Fruit fly (Drosophila melanogaster): ENCODE measurements around the gene ndl.
A peak's percentile ranks its signal among the peaks of the same experiment; 100 is the strongest.

The ndl gene

dm6 chr3L:6552968-6553402 is 50.2 kb downstream of the ndl start (continued):
- peak; percentile 62 for TF ChIP-seq wek (GFP tag; optimal IDR thresholded peaks at IDR 0.05)
- TF ChIP-seq danr (GFP tag; IDR thresholded peaks at IDR 0.05) = peak; percentile 38; the same call in 1 of the 2 replicates
- TF ChIP-seq CG16779 (GFP tag; IDR thresholded peaks at IDR 0.05) = peak; percentile 73; the same call in 1 of the 2 replicates
- peak; percentile 28 for TF ChIP-seq NC2β (GFP tag; optimal IDR thresholded peaks at IDR 0.05)
- TF ChIP-seq HLH54F (GFP tag; optimal IDR thresholded peaks at IDR 0.05) = peak; percentile 66
- no peak for TF ChIP-seq Lim3 (GFP tag; IDR thresholded peaks at IDR 0.05)
- TF ChIP-seq pzg (GFP tag; optimal IDR thresholded peaks at IDR 0.05) = no peak
- no peak for TF ChIP-seq lov (optimal IDR thresholded peaks at IDR 0.05)
- peak; percentile 76; the same call in 1 of the 3 replicates for TF ChIP-seq lov (GFP tag; IDR thresholded peaks at IDR 0.05)
- TF ChIP-seq Sin3A (optimal IDR thresholded peaks at IDR 0.05) = no peak
- peak; percentile 88 for TF ChIP-seq CG7556 (GFP tag; optimal IDR thresholded peaks at IDR 0.05)
- peak; percentile 51 for TF ChIP-seq CG7928 (GFP tag; optimal IDR thresholded peaks at IDR 0.05)
- peak; percentile 89 for TF ChIP-seq CoRest (tag; optimal IDR thresholded peaks at IDR 0.05)
- peak; percentile 53; the same call in 1 of the 2 replicates for TF ChIP-seq CG11696 (GFP tag; IDR thresholded peaks at IDR 0.05)
- peak; percentile 64 for TF ChIP-seq fu2 (GFP tag; optimal IDR thresholded peaks at IDR 0.05)
- peak; percentile 27; the same call in 1 of the 2 replicates for TF ChIP-seq ham (GFP tag; IDR thresholded peaks at IDR 0.05)
- peak; percentile 27; the same call in 1 of the 2 replicates for TF ChIP-seq sim (GFP tag; IDR thresholded peaks at IDR 0.05)
- no peak for TF ChIP-seq luna (GFP tag; optimal IDR thresholded peaks at IDR 0.05)
- peak; percentile 67; the same call in 2 of the 3 replicates for TF ChIP-seq ase (GFP tag; IDR thresholded peaks at IDR 0.05)
- peak; percentile 70 for TF ChIP-seq ERR (GFP tag; optimal IDR thresholded peaks at IDR 0.05)
- TF ChIP-seq gcm2 (GFP tag; optimal IDR thresholded peaks at IDR 0.05) = peak; percentile 81
- TF ChIP-seq Six4 (GFP tag; optimal IDR thresholded peaks at IDR 0.05) = peak; percentile 73
- TF ChIP-seq Elba2 (GFP tag; optimal IDR thresholded peaks at IDR 0.05) = no peak
- no peak for TF ChIP-seq hkb (optimal IDR thresholded peaks at IDR 0.05)
- peak; percentile 86 for TF ChIP-seq hkb (GFP tag; IDR thresholded peaks at IDR 0.05)
- peak; percentile 79 for TF ChIP-seq phol (tag; optimal IDR thresholded peaks at IDR 0.05)
- TF ChIP-seq H2.0 (GFP tag; IDR thresholded peaks at IDR 0.05) = peak; percentile 82
- peak; percentile 61; the same call in 1 of the 2 replicates for TF ChIP-seq bowl (GFP tag; IDR thresholded peaks at IDR 0.05)
- peak; percentile 86 for TF ChIP-seq CG8924 (tag; optimal IDR thresholded peaks at IDR 0.05)
- TF ChIP-seq gt (GFP tag; IDR thresholded peaks at IDR 0.05) = 0 out of 2 replicates have a peak, but pooled peaks have one; percentile 26
- TF ChIP-seq so (GFP tag; IDR thresholded peaks at IDR 0.05) = peak; percentile 85

dm6 chr3L:6552420-6552819 is 50.7 kb downstream of the ndl start:
- TF ChIP-seq Abd-B (GFP tag; optimal IDR thresholded peaks at IDR 0.05) (no peak), zen2 (GFP tag; IDR thresholded peaks at IDR 0.05; ENCODE audit: partially characterized antibody) (no peak), CG11085 (GFP tag; IDR thresholded peaks at IDR 0.05) (no peak), CG17829 (tag; optimal IDR thresholded peaks at IDR 0.05) (no peak), br (optimal IDR thresholded peaks at IDR 0.05) (no peak), grn (GFP tag; optimal IDR thresholded peaks at IDR 0.05) (peak; percentile 3), kni (GFP tag; optimal IDR thresholded peaks at IDR 0.05) (no peak), Adf1 (GFP tag; IDR thresholded peaks at IDR 0.05) (no peak), Doc3 (GFP tag; IDR thresholded peaks at IDR 0.05; ENCODE audit: partially characterized antibody) (no peak), CG14710 (tag; optimal IDR thresholded peaks at IDR 0.05) (no peak), gcm2 (GFP tag; optimal IDR thresholded peaks at IDR 0.05) (no peak), Trl (optimal IDR thresholded peaks at IDR 0.05) (peak; percentile 52 to 62), Trl (GFP tag; optimal IDR thresholded peaks at IDR 0.05) (no peak), jumu (GFP tag; optimal IDR thresholded peaks at IDR 0.05) (no peak), Mrtf (GFP tag; IDR thresholded peaks at IDR 0.05) (no peak), Hr3 (GFP tag; optimal IDR thresholded peaks at IDR 0.05) (no peak), gsb-n (tag; optimal IDR thresholded peaks at IDR 0.05) (no peak), BEAF-32 (GFP tag; optimal IDR thresholded peaks at IDR 0.05) (no peak), ind (GFP tag; optimal IDR thresholded peaks at IDR 0.05) (no peak), CG4617 (GFP tag; optimal IDR thresholded peaks at IDR 0.05; ENCODE audit: borderline replicate concordance) (no peak), C15 (GFP tag; IDR thresholded peaks at IDR 0.05) (no peak), CG10462 (GFP tag; optimal IDR thresholded peaks at IDR 0.05) (no peak), CG4360 (GFP tag; IDR thresholded peaks at IDR 0.05) (peak; percentile 52), crc (GFP tag; optimal IDR thresholded peaks at IDR 0.05) (no peak), CG10654 (GFP tag; optimal IDR thresholded peaks at IDR 0.05) (no peak)

Measured in whole organism, embryonic.